Worm (Caenorhabditis elegans): Measurements from ENCODE around the gene fzr-1.

fzr-1 gene

DNA sequence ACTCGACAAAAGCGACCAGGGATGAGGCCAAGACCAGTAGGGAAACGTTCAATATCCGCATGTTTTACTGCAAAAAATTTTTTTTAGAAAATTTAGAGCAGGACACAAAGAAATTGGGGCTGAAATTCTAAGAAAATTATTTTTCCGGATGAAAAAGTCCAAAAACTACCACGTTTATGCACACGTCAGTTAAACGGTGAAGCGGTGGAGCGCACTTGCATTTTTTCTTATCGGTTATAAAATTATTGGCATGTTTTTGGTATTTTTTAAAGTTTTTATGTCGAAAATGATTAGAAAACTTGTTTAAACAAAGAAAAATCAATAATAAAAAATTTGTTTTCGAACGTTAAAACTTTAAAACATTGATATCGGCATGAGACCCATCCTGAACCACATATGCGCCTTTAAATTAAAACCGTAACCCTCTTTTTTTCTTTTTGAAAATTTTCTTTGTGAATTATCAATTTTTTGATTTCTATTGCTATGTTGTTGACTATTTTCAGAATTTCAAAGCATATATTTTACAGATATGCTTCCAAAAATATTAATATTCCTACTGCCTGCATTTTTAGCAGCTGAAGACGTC, 20.1 kb downstream of the fzr-1 start, which contains the start of the genes dnj-20 and ZK1307.8:
Gene dnj-20 (minus strand): TSS at position 67 of the 586 bp plus-strand sequence.
Gene ZK1307.8 (plus strand): TSS at position 504 of the 586 bp plus-strand sequence.
- no peak for TF ChIP-seq ztf-23 (GFP tag; IDR thresholded peaks at IDR 0.05)
- no peak for TF ChIP-seq flt-1 (GFP tag; IDR thresholded peaks at IDR 0.05)
- TF ChIP-seq cog-1 (tag; optimal IDR thresholded peaks at IDR 0.05): no peak
- no peak for TF ChIP-seq ref-1 (GFP tag; conservative IDR thresholded peaks at IDR 0.05)
- TF ChIP-seq med-1 (GFP tag; optimal IDR thresholded peaks at IDR 0.05; ENCODE audit: insufficient read depth): no peak
- no peak for TF ChIP-seq T22C8.4 (GFP tag; IDR thresholded peaks at IDR 0.05)
- TF ChIP-seq ztf-29 (GFP tag; IDR thresholded peaks at IDR 0.05): no peak
- no peak for TF ChIP-seq klf-2 (GFP tag; conservative IDR thresholded peaks at IDR 0.05)
- TF ChIP-seq tab-1 (GFP tag; IDR thresholded peaks at IDR 0.05): no peak

DNA sequence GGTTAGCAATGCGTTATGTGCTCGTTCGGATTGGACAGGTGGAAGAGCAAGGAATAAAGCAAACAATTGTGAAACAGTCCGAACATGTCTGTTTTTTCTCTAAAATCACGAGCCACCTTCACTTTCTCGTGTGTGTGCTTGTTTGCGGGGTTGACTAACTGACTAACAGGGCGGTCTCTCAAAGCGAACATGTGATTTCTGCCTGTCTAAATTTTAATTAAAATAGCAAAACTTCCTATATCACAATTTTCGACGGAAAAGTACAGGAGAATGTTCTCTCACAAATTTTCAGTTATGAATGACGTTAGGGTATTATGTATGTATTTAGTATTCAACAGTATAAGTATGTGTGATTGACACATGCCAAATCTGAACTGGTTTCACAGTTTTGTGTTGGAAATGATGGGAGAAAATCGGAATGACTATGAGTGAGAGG, 22.3 kb downstream of the fzr-1 start:
- TF ChIP-seq klf-2 (GFP tag; conservative IDR thresholded peaks at IDR 0.05) (no peak), T22C8.4 (GFP tag; IDR thresholded peaks at IDR 0.05) (no peak), ref-1 (GFP tag; conservative IDR thresholded peaks at IDR 0.05) (no peak), tab-1 (GFP tag; IDR thresholded peaks at IDR 0.05) (no peak)

DNA sequence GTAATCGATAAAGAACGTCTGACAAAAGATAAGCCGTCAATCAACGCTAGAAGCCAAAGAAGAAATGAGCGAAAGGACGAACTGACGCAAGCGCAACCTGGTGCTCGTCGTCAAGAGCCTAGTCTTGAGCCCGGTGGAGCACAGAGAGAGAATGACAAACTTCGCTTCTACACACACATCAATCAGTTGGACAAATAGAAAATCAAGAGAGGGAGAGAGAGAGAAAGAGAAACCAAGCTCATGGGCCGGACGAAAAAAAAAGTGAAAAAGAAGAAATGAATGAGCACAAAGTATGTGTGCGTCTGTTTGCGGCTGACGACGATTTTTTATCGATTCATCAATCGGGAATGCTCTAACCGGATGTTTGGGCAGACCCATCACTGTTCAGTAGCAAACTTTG, 23.1 kb downstream of the fzr-1 start:
- no peak for TF ChIP-seq klf-2 (GFP tag; conservative IDR thresholded peaks at IDR 0.05)
- TF ChIP-seq ztf-29 (GFP tag; IDR thresholded peaks at IDR 0.05): no peak
- TF ChIP-seq tab-1 (GFP tag; IDR thresholded peaks at IDR 0.05): no peak
- no peak for TF ChIP-seq ref-1 (GFP tag; conservative IDR thresholded peaks at IDR 0.05)

DNA sequence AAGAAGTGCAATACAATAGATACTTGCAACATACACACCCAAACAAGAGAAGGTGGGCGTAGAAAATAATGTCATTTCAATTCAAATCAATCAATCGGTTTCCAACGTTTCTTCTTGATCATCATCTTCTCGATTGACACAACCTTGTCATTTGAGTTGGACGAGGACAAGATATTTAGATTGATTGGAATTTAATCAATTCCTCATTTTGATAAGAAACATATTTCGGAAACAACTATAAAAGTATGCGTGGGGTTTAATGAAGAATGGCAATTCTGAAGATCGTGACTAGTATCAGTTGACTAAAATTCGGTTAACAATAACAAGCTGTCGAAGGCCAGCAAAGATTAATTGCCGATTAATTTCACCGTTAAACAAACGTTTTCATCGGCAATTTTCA, 23.6 kb downstream of the fzr-1 start:
- TF ChIP-seq T22C8.4 (GFP tag; IDR thresholded peaks at IDR 0.05): no peak
- TF ChIP-seq ztf-23 (GFP tag; IDR thresholded peaks at IDR 0.05): no peak
- no peak for TF ChIP-seq tab-1 (GFP tag; IDR thresholded peaks at IDR 0.05)
- TF ChIP-seq cog-1 (tag; optimal IDR thresholded peaks at IDR 0.05): no peak
- TF ChIP-seq klf-2 (GFP tag; conservative IDR thresholded peaks at IDR 0.05): no peak
- TF ChIP-seq med-1 (GFP tag; optimal IDR thresholded peaks at IDR 0.05; ENCODE audit: insufficient read depth): no peak
- TF ChIP-seq ztf-29 (GFP tag; IDR thresholded peaks at IDR 0.05): no peak
- TF ChIP-seq ref-1 (GFP tag; conservative IDR thresholded peaks at IDR 0.05): no peak
- no peak for TF ChIP-seq flt-1 (GFP tag; IDR thresholded peaks at IDR 0.05)

DNA sequence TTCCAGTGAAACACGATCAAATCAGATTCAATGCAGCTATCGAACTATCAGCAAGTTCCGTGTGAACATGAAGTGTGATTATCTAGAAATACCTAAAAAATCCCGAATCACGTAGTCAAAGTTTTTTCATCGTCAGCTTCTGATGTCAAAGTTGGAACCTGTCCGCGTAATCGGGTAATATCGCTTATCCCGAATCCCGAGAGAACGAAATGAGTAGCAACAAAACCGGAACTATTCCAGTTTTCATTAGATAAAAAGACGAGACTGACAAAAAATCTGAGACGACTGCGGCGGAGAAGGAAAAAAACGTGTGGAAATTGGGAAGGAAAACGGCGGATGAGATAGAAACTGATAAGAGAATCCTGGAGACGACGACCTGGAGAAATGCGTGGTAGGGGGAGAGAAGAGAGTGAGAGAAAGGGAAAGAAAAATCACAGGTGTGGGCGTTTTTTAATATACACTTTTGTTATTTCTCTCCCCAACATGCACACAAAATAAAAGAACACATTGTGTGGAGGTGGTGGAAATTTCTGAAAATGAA, 24.2 kb downstream of the fzr-1 start:
- TF ChIP-seq med-1 (GFP tag; optimal IDR thresholded peaks at IDR 0.05; ENCODE audit: insufficient read depth): no peak
- no peak for TF ChIP-seq klf-2 (GFP tag; conservative IDR thresholded peaks at IDR 0.05)
- no peak for TF ChIP-seq ref-1 (GFP tag; conservative IDR thresholded peaks at IDR 0.05)
- TF ChIP-seq T22C8.4 (GFP tag; IDR thresholded peaks at IDR 0.05): no peak
- TF ChIP-seq flt-1 (GFP tag; IDR thresholded peaks at IDR 0.05): no peak
- no peak for TF ChIP-seq ztf-23 (GFP tag; IDR thresholded peaks at IDR 0.05)
- no peak for TF ChIP-seq tab-1 (GFP tag; IDR thresholded peaks at IDR 0.05)
- no peak for TF ChIP-seq cog-1 (tag; optimal IDR thresholded peaks at IDR 0.05)
- TF ChIP-seq ztf-29 (GFP tag; IDR thresholded peaks at IDR 0.05): no peak

DNA sequence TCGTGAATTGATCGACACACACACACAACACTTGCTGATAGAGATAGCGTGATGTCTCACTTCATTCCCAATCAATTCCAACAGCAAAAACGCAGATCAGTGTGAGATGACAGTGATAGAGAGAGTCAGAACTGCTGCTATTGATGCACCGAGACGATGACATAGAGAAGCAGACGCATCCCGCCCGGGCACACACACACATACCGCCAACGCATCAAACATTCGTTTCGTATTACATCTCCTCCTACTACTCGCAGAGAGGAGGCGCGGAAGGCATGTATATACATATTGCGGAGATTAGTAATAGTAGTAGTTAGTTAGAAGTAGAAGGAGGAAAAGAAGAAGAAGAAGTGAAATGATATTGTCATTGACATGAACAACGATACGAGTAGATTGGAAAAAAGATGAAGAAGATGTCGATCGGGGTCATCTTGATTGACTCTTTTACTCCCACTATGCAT, 24.8 kb downstream of the fzr-1 start:
- no peak for TF ChIP-seq med-1 (GFP tag; optimal IDR thresholded peaks at IDR 0.05; ENCODE audit: insufficient read depth)
- TF ChIP-seq ref-1 (GFP tag; conservative IDR thresholded peaks at IDR 0.05): no peak
- TF ChIP-seq flt-1 (GFP tag; IDR thresholded peaks at IDR 0.05): peak; percentile 50; the same call in 1 of the 2 replicates
- 0 out of 2 replicates have a peak, but pooled peaks have one; percentile 44 for TF ChIP-seq ztf-23 (GFP tag; IDR thresholded peaks at IDR 0.05)
- peak; percentile 72 for TF ChIP-seq cog-1 (tag; optimal IDR thresholded peaks at IDR 0.05)
- TF ChIP-seq tab-1 (GFP tag; IDR thresholded peaks at IDR 0.05): no peak
- no peak for TF ChIP-seq ztf-29 (GFP tag; IDR thresholded peaks at IDR 0.05)
- TF ChIP-seq T22C8.4 (GFP tag; IDR thresholded peaks at IDR 0.05): 0 out of 2 replicates have a peak, but pooled peaks have one; percentile 27
- no peak for TF ChIP-seq klf-2 (GFP tag; conservative IDR thresholded peaks at IDR 0.05)

DNA sequence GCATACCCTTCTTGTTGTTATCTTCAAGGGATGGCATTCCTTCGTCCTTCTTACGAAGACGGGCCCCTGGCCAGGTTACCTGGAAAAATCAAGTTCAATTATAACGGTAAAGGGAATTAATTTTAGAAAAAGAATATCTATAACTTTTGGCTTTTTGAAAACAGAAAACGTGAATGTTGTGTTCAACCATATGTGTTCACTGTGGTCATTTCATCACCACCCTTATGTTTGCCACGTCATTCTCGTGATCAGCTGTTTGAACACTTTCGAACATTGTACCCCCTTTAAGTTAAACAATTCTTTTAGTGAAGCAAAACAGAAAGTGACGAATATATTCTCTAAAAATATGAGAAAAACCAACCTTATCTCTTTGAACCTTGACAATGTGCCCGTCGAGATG, 25.5 kb downstream of the fzr-1 start:
- no peak for TF ChIP-seq cog-1 (tag; optimal IDR thresholded peaks at IDR 0.05)
- no peak for TF ChIP-seq T22C8.4 (GFP tag; IDR thresholded peaks at IDR 0.05)
- no peak for TF ChIP-seq ref-1 (GFP tag; conservative IDR thresholded peaks at IDR 0.05)
- no peak for TF ChIP-seq tab-1 (GFP tag; IDR thresholded peaks at IDR 0.05)
- TF ChIP-seq ztf-29 (GFP tag; IDR thresholded peaks at IDR 0.05): no peak
- no peak for TF ChIP-seq flt-1 (GFP tag; IDR thresholded peaks at IDR 0.05)
- TF ChIP-seq klf-2 (GFP tag; conservative IDR thresholded peaks at IDR 0.05): no peak
- TF ChIP-seq ztf-23 (GFP tag; IDR thresholded peaks at IDR 0.05): no peak
- no peak for TF ChIP-seq med-1 (GFP tag; optimal IDR thresholded peaks at IDR 0.05; ENCODE audit: insufficient read depth)

DNA sequence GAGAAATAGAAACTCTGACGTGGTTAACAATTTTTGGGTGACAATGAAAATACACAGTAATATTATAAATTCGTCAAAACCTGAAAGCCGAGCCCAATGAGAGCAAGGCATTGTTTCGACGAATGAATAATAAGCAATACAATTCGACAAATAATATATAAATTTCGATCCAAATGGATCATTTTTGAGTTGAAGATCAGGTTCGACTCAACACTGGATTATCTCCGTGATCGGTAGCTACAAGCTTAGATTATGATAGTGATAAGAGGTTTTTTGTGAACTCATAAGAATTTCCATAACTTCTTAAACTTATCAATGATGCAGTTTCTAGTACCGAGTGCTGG, 26.4 kb downstream of the fzr-1 start:
- TF ChIP-seq flt-1 (GFP tag; IDR thresholded peaks at IDR 0.05) (no peak), ztf-29 (GFP tag; IDR thresholded peaks at IDR 0.05) (no peak), ref-1 (GFP tag; conservative IDR thresholded peaks at IDR 0.05) (no peak), T22C8.4 (GFP tag; IDR thresholded peaks at IDR 0.05) (no peak), klf-2 (GFP tag; conservative IDR thresholded peaks at IDR 0.05) (no peak), ztf-23 (GFP tag; IDR thresholded peaks at IDR 0.05) (no peak), tab-1 (GFP tag; IDR thresholded peaks at IDR 0.05) (no peak), cog-1 (tag; optimal IDR thresholded peaks at IDR 0.05) (no peak), med-1 (GFP tag; optimal IDR thresholded peaks at IDR 0.05; ENCODE audit: insufficient read depth) (no peak)

DNA sequence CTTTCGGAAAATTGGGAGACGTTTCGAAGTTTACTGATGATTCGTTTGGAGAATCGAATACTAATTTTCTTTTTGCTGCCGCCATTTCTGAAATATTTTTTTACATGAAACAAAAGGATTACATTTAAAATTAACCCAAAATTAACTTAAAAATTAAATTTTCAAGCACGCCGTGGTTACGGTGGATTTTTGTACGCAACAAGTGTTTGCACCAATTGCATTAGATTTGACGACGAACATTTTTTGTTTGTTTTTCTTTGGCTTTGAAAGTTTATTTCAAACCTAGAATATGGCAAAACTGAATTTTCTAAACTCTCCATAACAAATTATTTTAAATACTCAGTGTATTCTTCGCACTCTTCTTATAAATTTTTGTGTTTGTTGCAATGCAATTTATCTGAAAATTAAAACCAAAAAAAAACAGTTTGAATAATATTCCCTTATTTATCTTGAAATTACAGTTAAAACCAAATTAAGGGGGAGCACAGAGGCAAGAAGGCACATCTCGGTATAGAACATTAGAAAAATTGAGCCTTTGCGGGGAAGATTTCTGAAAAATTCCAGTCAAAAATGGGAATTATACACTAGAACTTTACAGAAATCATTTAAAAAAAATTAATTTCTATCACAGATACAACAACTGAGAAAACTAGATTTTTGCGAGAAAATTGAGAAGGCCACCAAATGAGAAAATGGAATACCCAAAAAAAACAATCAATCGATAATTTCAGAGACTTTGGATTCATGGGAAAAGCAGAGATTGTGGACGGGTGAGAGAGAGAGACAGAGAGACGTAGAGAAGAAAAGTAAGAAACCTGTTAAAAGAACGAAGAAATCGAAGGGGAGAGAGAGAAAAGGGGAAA, 27.0 kb downstream of the fzr-1 start, which contains the start of gene hal-3:
Gene hal-3 (minus strand): TSS at position 87 of the 863 bp plus-strand sequence.
- TF ChIP-seq tab-1 (GFP tag; IDR thresholded peaks at IDR 0.05) (no peak), T22C8.4 (GFP tag; IDR thresholded peaks at IDR 0.05) (0 out of 2 replicates have a peak, but pooled peaks have one; percentile 37)

Measured in whole organism, midembryonic.